Fruit fly (Drosophila melanogaster) whole organism, wandering third instar larva: ENCODE measurements around the gene Ggt-1.

Source experiments
- CG32264 ChIP-seq: fragments of 200-800 bp; sonication (Bioruptor generic); optimal IDR thresholded peaks from 2 replicates; lab custom pipeline; 2016; ENCODE audit warnings: missing biosample characterization, missing genetic modification characterization
- CG9705 ChIP-seq: fragments of 200-800 bp; sonication (Bioruptor generic); optimal IDR thresholded peaks from 2 replicates; lab custom pipeline; 2018; ENCODE audit warnings: missing biosample characterization, mild to moderate bottlenecking, missing genetic modification characterization
- Dif ChIP-seq: fragments of 200-275, 200-300 bp; sonication (Bioruptor generic); optimal IDR thresholded peaks from 2 replicates; lab custom pipeline; 2018; ENCODE audit warnings: missing biosample characterization, missing genetic modification characterization; ENCODE audit not compliant: partially characterized antibody
- HLH106 ChIP-seq: fragments of 200-800 bp; optimal IDR thresholded peaks from 3 replicates; lab custom pipeline; 2019; ENCODE audit warnings: missing biosample characterization, mild to moderate bottlenecking, missing genetic modification characterization, moderate library complexity
- Hr78 ChIP-seq: fragments of >200 bp; optimal IDR thresholded peaks from 2 replicates; lab custom pipeline; 2017; ENCODE audit warnings: missing biosample characterization, missing genetic modification characterization
- Mio ChIP-seq: sonication (Bioruptor generic); optimal IDR thresholded peaks from 2 replicates; lab custom pipeline; 2016; ENCODE audit warnings: missing biosample characterization, missing genetic modification characterization
- OdsH ChIP-seq: fragments of 200-800 bp; sonication (Bioruptor generic); optimal IDR thresholded peaks from 2 replicates; lab custom pipeline; 2016; ENCODE audit warnings: missing biosample characterization, mild to moderate bottlenecking, missing genetic modification characterization
- Rel ChIP-seq, 2 experiments: fragments of 200-800 bp; sonication (Bioruptor generic) in 1 of 2; optimal IDR thresholded peaks; 2 replicates in 1 of 2; 3 replicates in 1 of 2; lab custom pipeline; 2016 to 2019; ENCODE audit warnings: mild to moderate bottlenecking in 2 of 2, missing biosample characterization in 2 of 2, missing genetic modification characterization in 2 of 2, moderate library complexity in 1 of 2
- Sp1 ChIP-seq: fragments of 200-800 bp; sonication (Bioruptor generic); optimal IDR thresholded peaks from 3 replicates; lab custom pipeline; 2019; ENCODE audit warnings: missing biosample characterization, mild to moderate bottlenecking, missing genetic modification characterization, moderate library complexity
- Vsx2 ChIP-seq: fragments of 200-300, 225-300 bp; sonication (Bioruptor generic); optimal IDR thresholded peaks from 2 replicates; lab custom pipeline; 2018; ENCODE audit warnings: missing biosample characterization, missing genetic modification characterization; ENCODE audit not compliant: partially characterized antibody
- br ChIP-seq: fragments of 200-800 bp; sonication (Bioruptor generic); optimal IDR thresholded peaks from 2 replicates; lab custom pipeline; 2016; ENCODE audit warnings: missing biosample characterization, missing genetic modification characterization
- brk ChIP-seq: fragments of 200-800 bp; sonication (Bioruptor generic); optimal IDR thresholded peaks from 2 replicates; lab custom pipeline; 2016; ENCODE audit warnings: missing biosample characterization, mild to moderate bottlenecking, missing genetic modification characterization
- dl ChIP-seq, 2 experiments: fragments of 175-275, 200-275 bp in 1 of 2; fragments of 200-275 bp in 1 of 2; sonication (Bioruptor generic); optimal IDR thresholded peaks; lab custom pipeline; 2018; ENCODE audit warnings: mild to moderate bottlenecking in 2 of 2, missing biosample characterization in 2 of 2, missing genetic modification characterization in 2 of 2, moderate library complexity in 2 of 2; ENCODE audit not compliant: partially characterized antibody in 2 of 2, insufficient read depth in 1 of 2
- dmrt93B ChIP-seq: fragments of 200-800 bp; sonication (Bioruptor generic); optimal IDR thresholded peaks from 2 replicates; lab custom pipeline; 2018; ENCODE audit warnings: missing biosample characterization, mild to moderate bottlenecking, missing genetic modification characterization
- dsf ChIP-seq: sonication (Bioruptor generic); optimal IDR thresholded peaks from 2 replicates; lab custom pipeline; 2016; ENCODE audit warnings: missing biosample characterization, missing genetic modification characterization, borderline replicate concordance
- ey ChIP-seq: fragments of 200-800 bp; sonication (Bioruptor generic); optimal IDR thresholded peaks from 2 replicates; lab custom pipeline; 2016; ENCODE audit warnings: missing biosample characterization, missing genetic modification characterization
- foxo ChIP-seq, 2 experiments: fragments of 200-800 bp; sonication (Bioruptor generic); optimal IDR thresholded peaks; 2 replicates in 1 of 2; 3 replicates in 1 of 2; lab custom pipeline; 2016 to 2017; ENCODE audit warnings: missing biosample characterization in 2 of 2, missing genetic modification characterization in 2 of 2
- fru ChIP-seq: fragments of 200-800 bp; sonication (Bioruptor generic); optimal IDR thresholded peaks from 3 replicates; lab custom pipeline; 2016; ENCODE audit warnings: missing biosample characterization, mild to moderate bottlenecking, missing genetic modification characterization
- h ChIP-seq: fragments of 200-800 bp; sonication (Bioruptor generic); optimal IDR thresholded peaks from 3 replicates; lab custom pipeline; 2016; ENCODE audit warnings: missing biosample characterization, mild to moderate bottlenecking, missing genetic modification characterization
- psq ChIP-seq: fragments of 200-800 bp; sonication (Bioruptor generic); optimal IDR thresholded peaks from 3 replicates; lab custom pipeline; 2017; ENCODE audit warnings: missing biosample characterization, mild to moderate bottlenecking, missing genetic modification characterization, moderate library complexity
- rgr ChIP-seq: fragments of 200-800 bp; sonication (Bioruptor generic); optimal IDR thresholded peaks from 3 replicates; lab custom pipeline; 2016; ENCODE audit warnings: missing biosample characterization, mild to moderate bottlenecking, missing genetic modification characterization
- sv ChIP-seq: fragments of 200-800 bp; sonication (Bioruptor generic); optimal IDR thresholded peaks from 3 replicates; lab custom pipeline; 2016; ENCODE audit warnings: missing biosample characterization, missing genetic modification characterization
- tai ChIP-seq: sonication (Bioruptor generic); optimal IDR thresholded peaks from 2 replicates; lab custom pipeline; 2016; ENCODE audit warnings: missing biosample characterization, missing genetic modification characterization
- usp ChIP-seq: fragments of >200 bp; optimal IDR thresholded peaks from 2 replicates; lab custom pipeline; 2017; ENCODE audit warnings: missing biosample characterization, missing genetic modification characterization
- woc ChIP-seq: sonication (Bioruptor generic); optimal IDR thresholded peaks from 2 replicates; lab custom pipeline; 2016; ENCODE audit warnings: missing biosample characterization, mild to moderate bottlenecking, missing genetic modification characterization

Gene Ggt-1

dm6 chrX:18534393-18534792, 22.1 kb upstream of the Ggt-1 start:
- TF ChIP-seq Vsx2 (GFP tag; lab: Kevin White, UChicago): peak; percentile 50
- no peak for TF ChIP-seq Sp1 (GFP tag; lab: Kevin White, UChicago)
- peak; percentile 63 to 72 for TF ChIP-seq dl (GFP tag; optimal IDR thresholded peaks at IDR 0.05; lab: Kevin White, UChicago; ENCODE audit: insufficient read depth in 1 of 2, partially characterized antibody in 2 of 2)
- TF ChIP-seq HLH106 (tag; lab: Kevin White, UChicago): no peak
- peak; percentile 84 for TF ChIP-seq Dif (GFP tag; lab: Kevin White, UChicago)
- TF ChIP-seq Mio: no peak
- no peak for TF ChIP-seq brk
- no peak for TF ChIP-seq psq
- TF ChIP-seq tai (GFP tag; lab: Kevin White, UChicago): no peak

dm6 chrX:18533308-18533707, 21.0 kb upstream of the Ggt-1 start:
- peak; percentile 19 for TF ChIP-seq HLH106 (tag; lab: Kevin White, UChicago)
- peak; percentile 28 for TF ChIP-seq Sp1 (GFP tag; lab: Kevin White, UChicago)
- peak; percentile 40 for TF ChIP-seq rgr (GFP tag; lab: Kevin White, UChicago)
- TF ChIP-seq br (GFP tag; lab: Kevin White, UChicago): no peak
- TF ChIP-seq CG32264 (GFP tag; lab: Kevin White, UChicago): no peak
- TF ChIP-seq psq: peak; percentile 2
- no peak for TF ChIP-seq CG9705 (GFP tag; lab: Kevin White, UChicago)
- TF ChIP-seq foxo (GFP tag; optimal IDR thresholded peaks at IDR 0.05; lab: Kevin White, UChicago): peak in 1 of 2 experiments; percentile 31
- TF ChIP-seq h (GFP tag; lab: Kevin White, UChicago): peak; percentile 15
- TF ChIP-seq ey (GFP tag; lab: Kevin White, UChicago): peak; percentile 32
- TF ChIP-seq usp (GFP tag; lab: Kevin White, UChicago): no peak
- TF ChIP-seq OdsH: peak; percentile 20
- no peak for TF ChIP-seq Mio
- TF ChIP-seq fru: peak; percentile 31

dm6 chrX:18528166-18528733, 15.9 kb upstream of the Ggt-1 start, which contains the start of the genes CG15042 and CG15047:
Gene CG15042 (minus strand): TSS chrX:18528266.
Gene CG15047 (plus strand): TSS chrX:18528683.
- no peak for TF ChIP-seq h (GFP tag; lab: Kevin White, UChicago)
- TF ChIP-seq psq: no peak
- no peak for TF ChIP-seq OdsH
- TF ChIP-seq, all 38 proteins: peak for 0

DNA sequence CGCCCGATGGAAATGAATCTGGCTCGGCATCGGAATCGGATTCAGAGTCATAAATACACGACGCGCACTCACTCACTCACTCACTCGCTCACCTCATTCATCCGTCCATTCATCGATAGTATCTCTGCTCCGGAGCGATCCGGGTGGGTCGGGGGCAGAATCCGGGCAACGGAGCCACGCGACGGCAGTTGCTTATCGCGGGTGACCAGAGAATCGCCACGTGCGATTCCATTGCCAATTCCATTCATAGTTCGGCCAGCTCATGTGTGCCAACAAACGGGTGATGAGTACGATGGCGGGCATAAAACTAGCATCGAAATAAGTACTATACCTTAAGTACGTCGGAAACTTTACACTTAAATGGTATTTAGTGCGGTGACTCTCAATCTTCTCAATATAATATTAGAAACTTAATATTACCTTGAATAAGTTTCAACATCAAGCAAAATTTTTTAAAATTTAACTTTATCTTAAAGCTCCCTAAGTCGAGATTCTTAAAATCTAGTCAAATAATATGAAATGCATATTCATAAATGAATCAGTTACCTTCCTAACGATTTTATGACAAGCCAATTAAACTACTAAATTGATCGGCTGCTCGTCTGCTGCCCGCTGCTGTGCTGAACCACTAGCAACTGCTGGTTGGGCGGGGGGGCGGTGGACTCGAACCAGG, 12.4 kb upstream of the Ggt-1 start:
- TF ChIP-seq foxo (GFP tag; optimal IDR thresholded peaks at IDR 0.05; lab: Kevin White, UChicago): peak in 1 of 2 experiments; percentile 45
- TF ChIP-seq dsf: no peak
- peak; percentile 15 for TF ChIP-seq HLH106 (tag; lab: Kevin White, UChicago)
- TF ChIP-seq Sp1 (GFP tag; lab: Kevin White, UChicago): peak; percentile 24
- peak; percentile 11 for TF ChIP-seq br (GFP tag; lab: Kevin White, UChicago)
- TF ChIP-seq dmrt93B (GFP tag; lab: Kevin White, UChicago): peak; percentile 8
- no peak for TF ChIP-seq woc (GFP tag; lab: Kevin White, UChicago)
- TF ChIP-seq Hr78 (GFP tag; lab: Kevin White, UChicago): no peak
- peak; percentile 1 for TF ChIP-seq h (GFP tag; lab: Kevin White, UChicago)
- TF ChIP-seq CG32264 (GFP tag; lab: Kevin White, UChicago): no peak
- no peak for TF ChIP-seq Rel (GFP tag; optimal IDR thresholded peaks at IDR 0.05; lab: Kevin White, UChicago)
- no peak for TF ChIP-seq Rel (tag; optimal IDR thresholded peaks at IDR 0.05; lab: Kevin White, UChicago)
- peak; percentile 15 for TF ChIP-seq fru
- no peak for TF ChIP-seq sv

DNA sequence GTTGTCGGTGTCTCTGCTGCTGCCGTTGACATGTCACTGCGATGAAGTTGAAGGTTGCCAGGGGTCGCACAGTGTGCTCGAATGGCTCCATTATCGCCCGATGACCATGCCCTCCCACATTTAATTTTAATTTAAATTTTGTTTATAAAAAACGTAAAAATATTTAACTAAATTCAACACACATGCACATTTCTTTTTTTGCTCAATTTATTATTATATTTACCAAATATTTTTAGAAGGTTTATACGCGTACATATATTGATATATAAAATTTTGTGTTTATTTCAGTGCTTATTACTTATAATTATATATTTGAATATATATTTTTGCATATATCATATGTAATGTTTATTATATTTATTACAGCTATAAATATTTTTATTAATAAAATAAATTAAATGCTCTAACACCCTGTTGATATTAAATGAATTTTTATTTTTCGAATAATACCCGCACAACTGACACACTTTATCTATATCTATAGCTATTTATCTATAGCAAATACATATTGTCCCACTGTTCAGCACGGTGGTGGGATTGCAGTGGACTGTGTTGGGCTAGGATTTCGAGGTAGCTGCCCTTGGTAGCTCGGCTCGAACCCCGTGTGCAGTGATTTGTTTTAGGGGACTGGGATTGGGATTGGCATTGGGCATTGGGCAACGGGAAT, 11.0 kb upstream of the Ggt-1 start:
- TF ChIP-seq dmrt93B (GFP tag; lab: Kevin White, UChicago) (no peak), br (GFP tag; lab: Kevin White, UChicago) (no peak)
